Fruit fly (Drosophila melanogaster) whole organism, prepupa: ENCODE results near the gene PolD2.
A peak's percentile ranks its signal among the peaks of the same experiment; 100 is the strongest.

Experiments used
- CG6808 ChIP-seq: fragments of 200-800 bp; sonication (Bioruptor generic); optimal IDR thresholded peaks from 3 replicates; lab custom pipeline; 2017; ENCODE audit warnings: missing biosample characterization, missing genetic modification characterization, mild to moderate bottlenecking, moderate library complexity, missing genetic modification reagents
- CG6854 ChIP-seq: fragments of 200-800 bp; sonication (Bioruptor generic); optimal IDR thresholded peaks from 2 replicates; lab custom pipeline; 2017; ENCODE audit warnings: missing biosample characterization, mild to moderate bottlenecking, missing genetic modification characterization
- Smox ChIP-seq: fragments of 200-800 bp; sonication (Bioruptor generic); optimal IDR thresholded peaks from 3 replicates; lab custom pipeline; 2016; ENCODE audit warnings: missing biosample characterization, missing genetic modification characterization
- Sox15 ChIP-seq: fragments of 200-800 bp; sonication (Bioruptor generic); optimal IDR thresholded peaks from 3 replicates; lab custom pipeline; 2016; ENCODE audit warnings: missing biosample characterization, missing genetic modification characterization
- esn ChIP-seq: fragments of 200-800 bp; sonication (Bioruptor generic); optimal IDR thresholded peaks from 2 replicates; lab custom pipeline; 2016; ENCODE audit warnings: missing biosample characterization, mild to moderate bottlenecking, missing genetic modification characterization, moderate library complexity
- salr ChIP-seq, 2 experiments: fragments of 200-800 bp; sonication (Bioruptor generic); optimal IDR thresholded peaks; 3 replicates each; lab custom pipeline; 2016 to 2018; ENCODE audit warnings: missing biosample characterization in 2 of 2, missing genetic modification characterization in 2 of 2, mild to moderate bottlenecking in 1 of 2
- ss ChIP-seq, 2 experiments: fragments of 200-800 bp; sonication (Bioruptor generic); optimal IDR thresholded peaks; 2 replicates in 1 of 2; 3 replicates in 1 of 2; lab custom pipeline; 2017 to 2018; ENCODE audit warnings: mild to moderate bottlenecking in 2 of 2, missing biosample characterization in 2 of 2, missing genetic modification characterization in 2 of 2, moderate library complexity in 1 of 2
- svp ChIP-seq: fragments of 200-800 bp; sonication (Bioruptor generic); peaks from one replicate; lab custom pipeline; 2016; ENCODE audit warnings: missing biosample characterization, missing genetic modification characterization

Gene PolD2

dm6 chr3L:1822365-1822764 is 46.9 kb downstream of the PolD2 start:
- TF ChIP-seq CG6808, result peak; percentile 21
- TF ChIP-seq esn, result no peak
- TF ChIP-seq CG6854 (GFP tag; lab: Kevin White, UChicago), result peak; percentile 59
- peak in 1 of 2 experiments; percentile 5 for TF ChIP-seq salr (GFP tag; optimal IDR thresholded peaks at IDR 0.05; lab: Kevin White, UChicago)
- TF ChIP-seq svp (GFP tag; lab: Kevin White, UChicago), result no peak
- TF ChIP-seq Sox15, result no peak
- no peak for TF ChIP-seq Smox
- peak in 1 of 2 experiments; percentile 70 for TF ChIP-seq ss (GFP tag; optimal IDR thresholded peaks at IDR 0.05; lab: Kevin White, UChicago)
